Fruit fly (Drosophila melanogaster) whole organism, adult: ENCODE results near the gene Blimp-1.
A peak's percentile ranks its signal among the peaks of the same experiment; 100 is the strongest.

Experiments used
- CG11617 ChIP-seq: fragments of 200-800 bp; sonication (Bioruptor generic); optimal IDR thresholded peaks from 2 replicates; lab custom pipeline; 2017; ENCODE audit warnings: mild to moderate bottlenecking, missing biosample characterization, missing genetic modification reagents, missing genetic modification characterization
- CG12768 ChIP-seq: fragments of 200-800 bp; sonication (Bioruptor generic); optimal IDR thresholded peaks from 2 replicates; lab custom pipeline; 2017; ENCODE audit warnings: missing biosample characterization, missing genetic modification characterization, mild to moderate bottlenecking, moderate library complexity, missing genetic modification reagents
- CG14711 ChIP-seq: fragments of 200-800 bp; sonication (Bioruptor generic); optimal IDR thresholded peaks from 2 replicates; lab custom pipeline; 2018; ENCODE audit warnings: missing biosample characterization, mild to moderate bottlenecking, missing genetic modification characterization, moderate library complexity
- CG1620 ChIP-seq: fragments of 200-800 bp; sonication (Bioruptor generic); optimal IDR thresholded peaks from 2 replicates; lab custom pipeline; 2016; ENCODE audit warnings: missing biosample characterization, missing genetic modification characterization
- CG5204 ChIP-seq: fragments of 200-800 bp; sonication (Bioruptor generic); optimal IDR thresholded peaks from 2 replicates; lab custom pipeline; 2016; ENCODE audit warnings: missing biosample characterization, missing genetic modification characterization
- CG7045 ChIP-seq: fragments of 200-800 bp; sonication (Bioruptor generic); optimal IDR thresholded peaks from 2 replicates; lab custom pipeline; 2017; ENCODE audit warnings: missing biosample characterization, mild to moderate bottlenecking, missing genetic modification characterization
- CG7101 ChIP-seq: fragments of 200-800 bp; sonication (Bioruptor generic); optimal IDR thresholded peaks from 2 replicates; lab custom pipeline; 2018; ENCODE audit warnings: missing biosample characterization, mild to moderate bottlenecking, missing genetic modification characterization, moderate library complexity
- Clk ChIP-seq: fragments of 200-800 bp; sonication (Bioruptor generic); optimal IDR thresholded peaks from 2 replicates; lab custom pipeline; 2017; ENCODE audit warnings: missing biosample characterization, missing genetic modification characterization
- Hr96 ChIP-seq: fragments of 200-800 bp; sonication (Bioruptor generic); optimal IDR thresholded peaks from 2 replicates; lab custom pipeline; 2016; ENCODE audit warnings: missing biosample characterization, missing genetic modification characterization
- Mnt ChIP-seq: fragments of 200-800 bp; sonication (Bioruptor generic); optimal IDR thresholded peaks from 2 replicates; lab custom pipeline; 2016; ENCODE audit warnings: missing biosample characterization, mild to moderate bottlenecking, missing genetic modification characterization
- bab1 ChIP-seq: fragments of 200-800 bp; sonication (Bioruptor generic); optimal IDR thresholded peaks from 3 replicates; lab custom pipeline; 2019; ENCODE audit warnings: missing biosample characterization, mild to moderate bottlenecking, missing genetic modification characterization, moderate library complexity
- cnc ChIP-seq, 2 experiments: fragments of >200 bp; optimal IDR thresholded peaks; 2 replicates each; lab custom pipeline; 2017
- kay ChIP-seq: fragments of 200-800 bp; sonication (Bioruptor generic); peaks from one replicate; lab custom pipeline; 2016; ENCODE audit warnings: missing biosample characterization, missing genetic modification characterization, borderline replicate concordance
- ovo ChIP-seq: fragments of 200-800 bp; sonication (Bioruptor generic); optimal IDR thresholded peaks from 2 replicates; lab custom pipeline; 2016; ENCODE audit warnings: missing biosample characterization, missing genetic modification characterization

DNA sequence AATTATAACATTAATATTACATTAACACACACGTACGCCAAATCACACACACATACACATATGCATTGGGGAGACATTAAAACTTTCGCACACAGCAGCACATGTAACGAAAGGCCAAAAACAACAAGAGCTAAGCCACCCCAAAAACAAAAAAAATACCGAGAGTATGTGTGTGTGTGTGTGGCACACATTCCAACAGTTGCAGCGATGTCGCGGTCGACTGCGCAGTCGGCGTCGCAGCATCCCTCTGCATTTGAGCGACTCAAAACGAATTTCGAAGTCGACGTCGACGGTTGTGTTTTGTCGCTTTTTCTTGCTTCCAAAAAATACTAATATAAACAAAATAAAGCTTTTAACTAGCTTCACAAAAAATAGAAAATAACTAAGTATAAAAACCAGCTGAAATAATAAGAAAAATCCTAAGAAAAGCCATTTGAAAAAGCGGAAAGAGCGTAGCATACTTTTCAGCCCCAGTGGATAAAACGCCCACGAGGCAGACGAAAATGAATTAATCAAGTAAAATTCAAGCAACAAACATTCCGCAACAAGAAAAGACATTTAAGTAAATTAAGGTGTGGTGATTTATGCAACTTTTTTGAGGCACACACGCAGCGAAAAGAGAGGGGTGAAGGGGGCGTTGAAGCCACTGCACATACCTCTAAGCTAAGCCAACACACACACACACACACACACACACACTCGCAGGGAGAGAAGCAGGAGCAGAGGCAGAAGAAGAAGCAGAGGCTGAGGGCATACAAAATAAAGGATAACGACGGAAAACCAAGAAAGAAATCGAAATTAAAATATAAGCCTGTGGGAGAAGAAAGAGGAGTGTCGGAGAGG lies 33.3 kb downstream of the Blimp-1 start, which contains the start of gene CG46320:
- TF ChIP-seq CG14711 (no peak), ovo (GFP tag; lab: Kevin White, UChicago) (no peak), Mnt (GFP tag; lab: Kevin White, UChicago) (no peak), CG12768 (GFP tag; lab: Kevin White, UChicago) (no peak), Clk (no peak), Hr96 (no peak), CG11617 (GFP tag; lab: Kevin White, UChicago) (no peak), CG7101 (no peak), cnc (optimal IDR thresholded peaks at IDR 0.05; lab: Kevin White, UChicago) (no peak), CG7045 (GFP tag; lab: Kevin White, UChicago) (no peak), kay (peak; percentile 67), bab1 (GFP tag; lab: Kevin White, UChicago) (no peak), CG1620 (GFP tag; lab: Kevin White, UChicago) (no peak), CG5204 (no peak)
